Worm (Caenorhabditis elegans) whole organism, late embryonic: Measurements from ENCODE around the gene B0034.7.

ENCODE experiments used
- T23F11.4 ChIP-seq: fragments of 200-800 bp; sonication (Bioruptor generic); optimal IDR thresholded peaks from 2 replicates; lab custom pipeline; 2018; ENCODE audit warnings: mild to moderate bottlenecking, missing genetic modification characterization, missing compliant biosample characterization
- ama-1 ChIP-seq: fragments of 150-350 bp; optimal IDR thresholded peaks from 2 replicates; lab custom pipeline; 2014
- ceh-18 ChIP-seq: sonication (generic microtip); optimal IDR thresholded peaks from 2 replicates; lab custom pipeline; 2016; ENCODE audit warnings: missing genetic modification characterization, missing compliant biosample characterization
- dmd-4 ChIP-seq: sonication (generic microtip); optimal IDR thresholded peaks from 2 replicates; lab custom pipeline; 2016; ENCODE audit warnings: borderline replicate concordance, missing genetic modification characterization, missing compliant biosample characterization
- ets-4 ChIP-seq: sonication (generic microtip); optimal IDR thresholded peaks from 2 replicates; lab custom pipeline; 2016; ENCODE audit warnings: missing genetic modification characterization, missing compliant biosample characterization
- pha-4 ChIP-seq: fragments of 150-350 bp; optimal IDR thresholded peaks from 2 replicates; lab custom pipeline; 2018; ENCODE audit warnings: missing biosample characterization, missing genetic modification reagents, missing genetic modification characterization
- tbx-2 ChIP-seq: sonication (generic microtip); optimal IDR thresholded peaks from 2 replicates; lab custom pipeline; 2016; ENCODE audit warnings: missing genetic modification characterization, missing compliant biosample characterization
- unc-86 ChIP-seq: sonication (generic microtip); optimal IDR thresholded peaks from 2 replicates; lab custom pipeline; 2016; ENCODE audit warnings: missing genetic modification characterization, missing compliant biosample characterization

DNA sequence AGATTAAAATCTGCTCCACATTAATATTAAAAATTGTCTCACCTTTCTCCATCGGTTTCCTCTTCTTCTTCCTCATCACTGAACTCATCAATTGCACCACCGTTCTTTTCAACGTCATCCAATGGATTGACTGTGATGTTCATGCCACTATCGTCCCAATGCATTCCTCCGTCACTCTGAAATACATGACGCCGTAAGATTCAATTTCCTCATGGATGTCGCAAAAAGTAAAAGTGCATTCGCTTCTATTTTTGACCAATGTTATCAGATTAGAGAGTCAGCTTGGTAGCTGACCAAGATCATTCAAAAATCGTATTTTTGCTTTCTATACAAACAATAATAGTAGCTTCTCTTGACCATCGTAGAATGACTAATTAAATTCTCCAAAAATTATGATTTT, 15.0 kb upstream of the B0034.7 start:
- no peak for TF ChIP-seq unc-86 (tag; lab: Kevin White, UChicago)
- no peak for TF ChIP-seq ceh-18 (tag; lab: Kevin White, UChicago)
- no peak for TF ChIP-seq tbx-2 (tag; lab: Kevin White, UChicago)
- TF ChIP-seq dmd-4 (tag; lab: Kevin White, UChicago): no peak
- TF ChIP-seq T23F11.4 (GFP tag; lab: Kevin White, UChicago): no peak
- TF ChIP-seq pha-4 (tag; lab: Kevin White, UChicago): no peak
- no peak for TF ChIP-seq ama-1 (lab: Kevin White, UChicago)
- TF ChIP-seq ets-4 (tag; lab: Kevin White, UChicago): no peak
